Worm (Caenorhabditis elegans) whole organism, young adult: ENCODE measurements around the gene ctns-1.

Source experiments
- B0019.2 ChIP-seq: fragments of 200-800 bp; sonication (Bioruptor generic); conservative IDR thresholded peaks from 2 replicates; pipeline ENCODE4 v1.3.6; 2022; ENCODE audit warnings: missing genetic modification reagents, missing genetic modification characterization, missing compliant biosample characterization
- B0035.1 ChIP-seq: sonication (generic microtip); optimal IDR thresholded peaks from 2 replicates; lab custom pipeline; 2016; ENCODE audit warnings: missing genetic modification characterization, mild to moderate bottlenecking, missing compliant biosample characterization, missing genotype, missing genetic modification reagents
- F33H1.4 ChIP-seq: fragments of 200-800 bp; sonication (Bioruptor generic); IDR thresholded peaks from 2 replicates; pipeline ENCODE4 v1.3.6; 2022; ENCODE audit warnings: missing genetic modification reagents, missing genetic modification characterization, missing compliant biosample characterization
- F39B2.1 ChIP-seq: fragments of 200-800 bp; sonication (Bioruptor generic); IDR thresholded peaks from 2 replicates; pipeline ENCODE4 v1.3.6; 2022; ENCODE audit warnings: missing genetic modification reagents, missing genetic modification characterization, missing compliant biosample characterization
- F52B5.7 ChIP-seq: sonication (generic microtip); optimal IDR thresholded peaks from 2 replicates; lab custom pipeline; 2016; ENCODE audit warnings: mild to moderate bottlenecking, missing genetic modification characterization, missing compliant biosample characterization
- F57A8.1 ChIP-seq: fragments of 200-800 bp; sonication (Bioruptor generic); optimal IDR thresholded peaks from 2 replicates; lab custom pipeline; 2018; ENCODE audit warnings: mild to moderate bottlenecking, missing genetic modification characterization, moderate library complexity, missing compliant biosample characterization
- K12H6.12 ChIP-seq: fragments of 200-800 bp; sonication (Bioruptor generic); optimal IDR thresholded peaks from 2 replicates; lab custom pipeline; 2018; ENCODE audit warnings: mild to moderate bottlenecking, missing genetic modification characterization, missing compliant biosample characterization
- T07F8.4 ChIP-seq: sonication (generic microtip); optimal IDR thresholded peaks from 2 replicates; lab custom pipeline; 2016; ENCODE audit warnings: mild to moderate bottlenecking, missing genetic modification characterization, moderate library complexity, missing compliant biosample characterization
- akir-1 ChIP-seq: fragments of 200-800 bp; sonication (Bioruptor generic); optimal IDR thresholded peaks from 2 replicates; lab custom pipeline; 2018; ENCODE audit warnings: mild to moderate bottlenecking, missing genetic modification characterization, moderate library complexity, missing compliant biosample characterization
- athp-1 ChIP-seq: sonication (generic microtip); optimal IDR thresholded peaks from 2 replicates; lab custom pipeline; 2017; ENCODE audit warnings: mild to moderate bottlenecking, missing genetic modification characterization, missing compliant biosample characterization
- attf-5 ChIP-seq: fragments of 200-800 bp; sonication (Bioruptor generic); optimal IDR thresholded peaks from 2 replicates; lab custom pipeline; 2018; ENCODE audit warnings: mild to moderate bottlenecking, missing genetic modification characterization, missing compliant biosample characterization
- cebp-1 ChIP-seq, 2 experiments: fragments of 200-800 bp in 1 of 2; sonication (Bioruptor generic) in 1 of 2; sonication (generic microtip) in 1 of 2; IDR thresholded peaks in 1 of 2; optimal IDR thresholded peaks in 1 of 2; 2 replicates each; pipeline versions ENCODE4 v1.3.6 to Lab custom; 2017 to 2022; ENCODE audit warnings: missing compliant biosample characterization in 2 of 2, missing genetic modification characterization in 2 of 2, mild to moderate bottlenecking in 1 of 2, missing genetic modification reagents in 1 of 2, moderate library complexity in 1 of 2
- ceh-100 ChIP-seq: fragments of 200-800 bp; sonication (Bioruptor generic); IDR thresholded peaks from 2 replicates; pipeline ENCODE4 v1.3.6; 2022; ENCODE audit warnings: missing genetic modification reagents, missing genetic modification characterization, missing compliant biosample characterization
- ceh-27 ChIP-seq: fragments of 200-800 bp; sonication (Bioruptor generic); optimal IDR thresholded peaks from 2 replicates; lab custom pipeline; 2018; ENCODE audit warnings: mild to moderate bottlenecking, missing genetic modification characterization, moderate library complexity, missing compliant biosample characterization
- chd-7 ChIP-seq: sonication (generic microtip); optimal IDR thresholded peaks from 2 replicates; lab custom pipeline; 2016; ENCODE audit warnings: mild to moderate bottlenecking, missing genetic modification characterization, moderate library complexity, missing compliant biosample characterization
- dox-1 ChIP-seq: fragments of 200-800 bp; sonication (Bioruptor generic); IDR thresholded peaks from 2 replicates; pipeline ENCODE4 v1.3.6; 2022; ENCODE audit warnings: missing genetic modification reagents, missing genetic modification characterization, missing compliant biosample characterization
- efl-1 ChIP-seq: fragments of 150-350 bp; optimal IDR thresholded peaks from 2 replicates; lab custom pipeline; 2014; ENCODE audit warnings: missing biosample characterization, missing genetic modification reagents, missing genetic modification characterization
- fkh-3 ChIP-seq: sonication (generic microtip); optimal IDR thresholded peaks from 2 replicates; lab custom pipeline; 2016; ENCODE audit warnings: mild to moderate bottlenecking, missing genetic modification characterization, missing compliant biosample characterization
- hmg-1.2 ChIP-seq: fragments of 200-800 bp; sonication (Bioruptor generic); IDR thresholded peaks from 2 replicates; pipeline ENCODE4 v1.3.6; 2022; ENCODE audit warnings: missing genetic modification reagents, missing genetic modification characterization, missing compliant biosample characterization
- let-607 ChIP-seq, 2 experiments: fragments of 200-800 bp in 1 of 2; sonication (Bioruptor generic) in 1 of 2; sonication (generic microtip) in 1 of 2; optimal IDR thresholded peaks; 2 replicates each; lab custom pipeline; 2016 to 2018; ENCODE audit warnings: mild to moderate bottlenecking in 2 of 2, missing compliant biosample characterization in 2 of 2, missing genetic modification characterization in 2 of 2, moderate library complexity in 2 of 2, missing genotype in 1 of 2
- lin-40 ChIP-seq: sonication (generic microtip); optimal IDR thresholded peaks from 2 replicates; lab custom pipeline; 2016; ENCODE audit warnings: missing genetic modification characterization, mild to moderate bottlenecking, missing compliant biosample characterization, missing genotype, missing genetic modification reagents
- lir-1 ChIP-seq: fragments of 200-800 bp; sonication (Bioruptor generic); conservative IDR thresholded peaks from 2 replicates; pipeline ENCODE4 v1.3.6; 2022; ENCODE audit warnings: missing genetic modification reagents, missing genetic modification characterization, missing compliant biosample characterization
- madf-3 ChIP-seq: fragments of 200-800 bp; sonication (Bioruptor generic); IDR thresholded peaks from 2 replicates; pipeline ENCODE4 v1.3.6; 2022; ENCODE audit warnings: missing genetic modification reagents, missing genetic modification characterization, missing compliant biosample characterization
- madf-6 ChIP-seq: fragments of 200-800 bp; sonication (Bioruptor generic); IDR thresholded peaks from 2 replicates; pipeline ENCODE4 v1.3.6; 2022; ENCODE audit warnings: missing genetic modification reagents, missing genetic modification characterization, missing compliant biosample characterization
- mcd-1 ChIP-seq: fragments of 200-800 bp; sonication (Bioruptor generic); IDR thresholded peaks from 2 replicates; pipeline ENCODE4 v1.3.6; 2022; ENCODE audit warnings: missing genetic modification reagents, missing genetic modification characterization, missing compliant biosample characterization
- nfyb-1 ChIP-seq: fragments of 200-800 bp; sonication (Bioruptor generic); IDR thresholded peaks from 2 replicates; pipeline ENCODE4 v1.3.6; 2022; ENCODE audit warnings: missing genetic modification reagents, missing genetic modification characterization, missing compliant biosample characterization
- nhr-179 ChIP-seq: sonication (generic microtip); optimal IDR thresholded peaks from 2 replicates; lab custom pipeline; 2016; ENCODE audit warnings: mild to moderate bottlenecking, missing genetic modification characterization, missing compliant biosample characterization
- nhr-80 ChIP-seq: sonication (generic microtip); optimal IDR thresholded peaks from 2 replicates; lab custom pipeline; 2016; ENCODE audit warnings: missing genetic modification characterization, missing compliant biosample characterization
- pbrm-1 ChIP-seq: fragments of 200-800 bp; sonication (Bioruptor generic); IDR thresholded peaks from 2 replicates; pipeline ENCODE4 v1.3.6; 2022; ENCODE audit warnings: missing genetic modification reagents, missing genetic modification characterization, missing compliant biosample characterization
- snpc-3.4 ChIP-seq: sonication (generic microtip); optimal IDR thresholded peaks from 2 replicates; lab custom pipeline; 2017; ENCODE audit warnings: missing genetic modification characterization, mild to moderate bottlenecking, missing compliant biosample characterization, antibody characterized with exemption, moderate library complexity, missing genotype, missing genetic modification reagents
- tbp1 ChIP-seq: fragments of 200-800 bp; sonication (Bioruptor generic); optimal IDR thresholded peaks from 2 replicates; lab custom pipeline; 2018; ENCODE audit warnings: mild to moderate bottlenecking, missing genetic modification characterization, missing compliant biosample characterization
- tbx-9 ChIP-seq: sonication (generic microtip); optimal IDR thresholded peaks from 2 replicates; lab custom pipeline; 2016; ENCODE audit warnings: borderline replicate concordance, missing genetic modification characterization, inconsistent platforms, missing compliant biosample characterization
- zfh-2 ChIP-seq: fragments of 200-800 bp; sonication (Bioruptor generic); conservative IDR thresholded peaks from 2 replicates; pipeline ENCODE4 v1.3.6; 2022; ENCODE audit warnings: missing genetic modification reagents, missing genetic modification characterization, missing compliant biosample characterization
- ztf-18 ChIP-seq: sonication (generic microtip); optimal IDR thresholded peaks from 2 replicates; lab custom pipeline; 2016; ENCODE audit warnings: missing genotype, mild to moderate bottlenecking, missing genetic modification characterization, missing compliant biosample characterization
- ztf-3 ChIP-seq: fragments of 200-800 bp; sonication (Bioruptor generic); optimal IDR thresholded peaks from 2 replicates; lab custom pipeline; 2018; ENCODE audit warnings: mild to moderate bottlenecking, missing genetic modification characterization, missing compliant biosample characterization
- ztf-6 ChIP-seq: fragments of 200-800 bp; sonication (Bioruptor generic); IDR thresholded peaks from 2 replicates; pipeline ENCODE4 v1.3.6; 2022; ENCODE audit warnings: missing genetic modification reagents, missing genetic modification characterization, missing compliant biosample characterization

The ctns-1 gene

ce11 chrII:8126617-8127016 is 10.1 kb downstream of the ctns-1 start:
- no peak for TF ChIP-seq F33H1.4 (GFP tag; lab: Robert Waterston, UW)
- no peak for TF ChIP-seq B0035.1
- no peak for TF ChIP-seq F52B5.7 (tag; lab: Kevin White, UChicago)
- no peak for TF ChIP-seq lir-1 (GFP tag; lab: Robert Waterston, UW)

- TF ChIP-seq snpc-3.4 (no peak), F39B2.1 (GFP tag; lab: Robert Waterston, UW) (no peak), cebp-1 (GFP tag; IDR thresholded peaks at IDR 0.05; lab: Robert Waterston, UW) (no peak), cebp-1 (tag; optimal IDR thresholded peaks at IDR 0.05; lab: Kevin White, UChicago) (peak; percentile 57), F33H1.4 (GFP tag; lab: Robert Waterston, UW) (no peak), ztf-18 (tag; lab: Kevin White, UChicago) (peak; percentile 8), pbrm-1 (GFP tag; lab: Robert Waterston, UW) (no peak), akir-1 (GFP tag; lab: Kevin White, UChicago) (no peak), K12H6.12 (tag; lab: Kevin White, UChicago) (peak; percentile 27), madf-6 (GFP tag; lab: Robert Waterston, UW) (no peak), T07F8.4 (tag; lab: Kevin White, UChicago) (no peak), B0019.2 (no peak), athp-1 (tag; lab: Kevin White, UChicago) (no peak), efl-1 (GFP tag; lab: Kevin White, UChicago) (no peak), ztf-3 (GFP tag; lab: Kevin White, UChicago) (no peak), fkh-3 (tag; lab: Kevin White, UChicago) (no peak), nhr-80 (tag; lab: Kevin White, UChicago) (peak; percentile 4), ceh-27 (GFP tag; lab: Kevin White, UChicago) (peak; percentile 21), tbx-9 (no peak), hmg-1.2 (GFP tag; lab: Robert Waterston, UW) (peak; percentile 61; the same call in 1 of the 2 replicates), ztf-6 (GFP tag; lab: Robert Waterston, UW) (no peak), lin-40 (tag; lab: Kevin White, UChicago) (no peak), madf-3 (GFP tag; lab: Robert Waterston, UW) (no peak), mcd-1 (GFP tag; lab: Robert Waterston, UW) (peak; percentile 23; the same call in 1 of the 2 replicates), zfh-2 (peak; percentile 83), attf-5 (GFP tag; lab: Kevin White, UChicago) (no peak), nhr-179 (tag; lab: Kevin White, UChicago) (no peak), let-607 (tag; optimal IDR thresholded peaks at IDR 0.05; lab: Kevin White, UChicago) (peak; percentile 4 to 17), tbp1 (GFP tag; lab: Kevin White, UChicago) (peak; percentile 24), chd-7 (tag; lab: Kevin White, UChicago) (no peak), nfyb-1 (GFP tag; lab: Robert Waterston, UW) (0 out of 2 replicates have a peak, but pooled peaks have one; percentile 13), F57A8.1 (GFP tag; lab: Kevin White, UChicago) (no peak), ceh-100 (GFP tag; lab: Robert Waterston, UW) (peak; percentile 37; the same call in 1 of the 2 replicates), dox-1 (GFP tag; lab: Robert Waterston, UW) (no peak)
Observed at ce11 chrII:8126132-8126531, 10.6 kb downstream of the ctns-1 start.
